Worm (Caenorhabditis elegans): Measurements from ENCODE around the gene flr-1.

The flr-1 gene

DNA sequence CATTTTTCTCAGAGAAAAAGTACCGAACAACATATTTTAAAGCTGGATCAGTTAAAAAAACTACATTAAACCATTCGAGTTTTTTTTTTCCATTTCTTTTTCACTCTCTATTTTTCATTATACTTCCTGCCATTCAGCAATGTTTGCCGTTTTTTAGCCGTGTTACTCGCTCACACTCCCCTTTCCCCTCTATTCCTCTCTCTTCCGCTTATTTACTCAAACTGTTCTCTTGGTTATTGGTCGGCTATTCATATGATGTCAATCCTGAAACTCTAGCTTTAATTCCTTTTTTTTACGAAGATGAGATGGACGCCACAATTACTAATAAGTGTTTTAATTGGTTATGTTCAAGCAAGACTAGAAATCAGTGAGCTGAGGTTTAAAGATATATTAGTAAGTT lies 15.5 kb upstream of the flr-1 start, which contains the start of gene tre-4:
tre-4 (plus strand) TSS at position 301 of the 400 bp plus-strand sequence.
- no peak for TF ChIP-seq ZK185.1 (tag; optimal IDR thresholded peaks at IDR 0.05; ENCODE audit: poor library complexity, severe bottlenecking)
- TF ChIP-seq chd-7 (tag; optimal IDR thresholded peaks at IDR 0.05), result no peak
- TF ChIP-seq Y53G8AR.9 (GFP tag; conservative IDR thresholded peaks at IDR 0.05), result no peak
- TF ChIP-seq ccch-3 (GFP tag; optimal IDR thresholded peaks at IDR 0.05), result no peak
- TF ChIP-seq nhr-80 (tag; optimal IDR thresholded peaks at IDR 0.05), result peak; percentile 22
- no peak for TF ChIP-seq mel-28 (tag; optimal IDR thresholded peaks at IDR 0.05; ENCODE audit: borderline replicate concordance)

DNA sequence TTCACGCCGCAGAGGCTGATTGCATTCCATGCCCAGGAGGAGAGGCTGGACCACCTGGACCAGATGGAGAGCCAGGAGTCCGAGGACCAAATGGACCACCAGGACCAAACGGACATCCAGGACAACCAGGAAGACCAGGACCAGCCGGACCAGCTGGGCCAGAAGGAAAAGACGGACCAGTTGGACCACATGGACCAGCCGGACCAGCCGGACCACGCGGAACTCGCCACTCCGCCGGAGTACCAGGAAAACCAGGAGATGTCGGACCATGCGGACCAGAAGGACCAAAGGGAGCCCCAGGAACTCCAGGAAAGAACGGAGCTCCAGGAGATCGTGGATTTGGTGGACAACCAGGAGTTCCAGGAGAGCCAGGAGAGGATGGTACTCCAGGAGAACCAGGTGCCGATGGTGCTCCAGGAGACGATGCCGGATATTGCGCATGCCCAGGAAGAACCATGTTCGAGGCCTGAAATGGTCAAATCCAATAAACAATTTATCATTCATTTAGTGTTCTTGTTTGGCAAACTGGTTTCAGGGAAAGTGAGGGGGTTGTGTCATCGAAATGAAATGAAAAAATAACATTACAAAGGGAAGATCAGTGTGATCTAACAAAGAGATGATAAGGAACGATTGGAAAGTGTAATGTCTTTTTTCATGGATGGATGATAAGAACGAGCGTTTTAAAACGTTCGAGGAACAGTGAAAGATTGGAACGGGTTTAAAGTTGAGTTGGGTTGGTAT lies 13.7 kb upstream of the flr-1 start:
- TF ChIP-seq ceh-79 (tag; optimal IDR thresholded peaks at IDR 0.05) (peak; percentile 13), C17E4.6 (GFP tag; IDR thresholded peaks at IDR 0.05) (no peak), efl-1 (GFP tag; optimal IDR thresholded peaks at IDR 0.05) (no peak), ztf-28 (GFP tag; IDR thresholded peaks at IDR 0.05) (no peak), nhr-179 (tag; optimal IDR thresholded peaks at IDR 0.05) (peak; percentile 29), B0336.3 (GFP tag; IDR thresholded peaks at IDR 0.05) (0 out of 2 replicates have a peak, but pooled peaks have one; percentile 38), dpl-1 (GFP tag; optimal IDR thresholded peaks at IDR 0.05) (no peak), tlf-1 (GFP tag; optimal IDR thresholded peaks at IDR 0.05) (no peak), sea-2 (GFP tag; IDR thresholded peaks at IDR 0.05) (peak; percentile 58; the same call in 1 of the 2 replicates), let-526 (GFP tag; IDR thresholded peaks at IDR 0.05) (no peak), bed-1 (GFP tag; IDR thresholded peaks at IDR 0.05) (no peak), egrh-3 (GFP tag; IDR thresholded peaks at IDR 0.05) (peak; percentile 75; the same call in 1 of the 2 replicates), madf-10 (tag; optimal IDR thresholded peaks at IDR 0.05) (no peak), zfh-2 (GFP tag; conservative IDR thresholded peaks at IDR 0.05) (peak; percentile 90), snpc-1.1 (tag; optimal IDR thresholded peaks at IDR 0.05; ENCODE audit: insufficient read depth) (no peak), somi-1 (GFP tag; optimal IDR thresholded peaks at IDR 0.05) (no peak), unc-62 (GFP tag; optimal IDR thresholded peaks at IDR 0.05) (no peak), nhr-80 (tag; optimal IDR thresholded peaks at IDR 0.05) (no peak), F39B2.1 (GFP tag; IDR thresholded peaks at IDR 0.05) (no peak)

- TF ChIP-seq ztf-26 (tag; optimal IDR thresholded peaks at IDR 0.05), result peak; percentile 50
- TF ChIP-seq nfyb-1 (GFP tag; IDR thresholded peaks at IDR 0.05), result no peak
- TF ChIP-seq pha-4 (tag; optimal IDR thresholded peaks at IDR 0.05), result no peak
- peak; percentile 55 for TF ChIP-seq lin-40 (tag; optimal IDR thresholded peaks at IDR 0.05)
- peak; percentile 25 for TF ChIP-seq zim-3 (tag; optimal IDR thresholded peaks at IDR 0.05)
- TF ChIP-seq ztf-3 (GFP tag; optimal IDR thresholded peaks at IDR 0.05), result no peak
- TF ChIP-seq let-526 (GFP tag; IDR thresholded peaks at IDR 0.05), result no peak
- no peak for TF ChIP-seq Y53F4B.3 (GFP tag; IDR thresholded peaks at IDR 0.05)
These were observed 12.8 kb upstream of the flr-1 start, which contains the start of gene col-184 for ce11 chrX:13469047-13469633. col-184 (plus strand) TSS chrX:13469455.

Data from whole organism, young adult.